Worm (Caenorhabditis elegans) whole organism, late embryonic: ENCODE data around the gene Y111B2A.12.

Experiments used
- F13H6.1 ChIP-seq: sonication (generic microtip); optimal IDR thresholded peaks from 2 replicates; lab custom pipeline; 2016; ENCODE audit warnings: missing genetic modification characterization, missing compliant biosample characterization
- ahr-1 ChIP-seq: sonication (generic microtip); optimal IDR thresholded peaks from 2 replicates; lab custom pipeline; 2016; ENCODE audit warnings: missing genetic modification characterization, missing compliant biosample characterization
- ceh-48 ChIP-seq: sonication (generic microtip); optimal IDR thresholded peaks from 2 replicates; lab custom pipeline; 2016; ENCODE audit warnings: missing genetic modification characterization, inconsistent platforms, missing compliant biosample characterization
- elt-2 ChIP-seq: sonication (generic microtip); optimal IDR thresholded peaks from 2 replicates; lab custom pipeline; 2016; ENCODE audit warnings: missing genetic modification reagents, missing genetic modification characterization, missing compliant biosample characterization
- hlh-30 ChIP-seq: sonication (generic microtip); optimal IDR thresholded peaks from 2 replicates; lab custom pipeline; 2017; ENCODE audit warnings: antibody characterized with exemption, missing genetic modification characterization, missing compliant biosample characterization; ENCODE audit not compliant: insufficient read depth
- hlh-8 ChIP-seq: sonication (generic microtip); optimal IDR thresholded peaks from 2 replicates; lab custom pipeline; 2016; ENCODE audit warnings: missing genotype, missing genetic modification characterization, missing compliant biosample characterization
- mec-3 ChIP-seq: sonication (generic microtip); optimal IDR thresholded peaks from 2 replicates; lab custom pipeline; 2016; ENCODE audit warnings: borderline replicate concordance, missing genetic modification characterization, missing compliant biosample characterization
- pha-2 ChIP-seq: sonication (generic microtip); optimal IDR thresholded peaks from 2 replicates; lab custom pipeline; 2017; ENCODE audit warnings: mild to moderate bottlenecking, missing genetic modification characterization, missing compliant biosample characterization
- pqm-1 ChIP-seq: sonication (generic microtip); optimal IDR thresholded peaks from 2 replicates; lab custom pipeline; 2016; ENCODE audit warnings: missing genetic modification characterization, missing compliant biosample characterization
- sdc-2 ChIP-seq: sonication (generic microtip); optimal IDR thresholded peaks from 2 replicates; lab custom pipeline; 2016; ENCODE audit warnings: missing genotype, missing genetic modification characterization, missing compliant biosample characterization
- sox-4 ChIP-seq: sonication (generic microtip); optimal IDR thresholded peaks from 2 replicates; lab custom pipeline; 2017; ENCODE audit warnings: mild to moderate bottlenecking, missing genetic modification characterization, inconsistent platforms, missing compliant biosample characterization
- unc-86 ChIP-seq: sonication (generic microtip); optimal IDR thresholded peaks from 2 replicates; lab custom pipeline; 2016; ENCODE audit warnings: missing genetic modification characterization, missing compliant biosample characterization

DNA sequence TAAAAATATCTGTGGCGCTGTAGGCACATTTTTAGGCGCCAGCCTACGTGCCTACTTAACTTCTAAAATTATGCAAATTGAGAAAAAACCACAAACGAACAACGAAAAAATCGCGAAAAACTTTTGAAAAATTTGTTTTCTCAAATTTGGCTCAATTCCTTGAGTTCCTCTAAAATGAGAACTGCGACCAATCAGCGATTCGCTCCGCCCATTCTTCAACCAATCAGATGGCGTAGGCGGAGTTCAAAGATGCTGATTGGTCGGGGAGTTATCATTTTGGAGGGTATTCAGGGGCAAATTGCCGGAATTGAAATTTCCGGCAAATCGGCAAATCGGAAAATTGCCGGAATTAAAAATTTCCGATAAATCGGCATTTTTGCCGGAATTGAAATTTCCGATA lies 23.2 kb upstream of the Y111B2A.12 start:
- TF ChIP-seq hlh-8 (no peak), unc-86 (tag; lab: Kevin White, UChicago) (no peak), ceh-48 (tag; lab: Kevin White, UChicago) (no peak), pqm-1 (tag; lab: Kevin White, UChicago) (no peak), pha-2 (tag; lab: Kevin White, UChicago) (no peak), F13H6.1 (tag; lab: Kevin White, UChicago) (no peak), sdc-2 (tag; lab: Kevin White, UChicago) (no peak), elt-2 (tag; lab: Kevin White, UChicago) (no peak), hlh-30 (tag; lab: Kevin White, UChicago) (no peak), mec-3 (tag; lab: Kevin White, UChicago) (no peak), sox-4 (tag; lab: Kevin White, UChicago) (no peak), ahr-1 (tag; lab: Kevin White, UChicago) (no peak)
